Fruit fly (Drosophila melanogaster) whole organism, larva: ENCODE results near the gene Nhe3.
A peak's percentile ranks its signal among the peaks of the same experiment; 100 is the strongest.

ENCODE experiments used
- noc ChIP-seq: fragments of 200-800 bp; sonication (Bioruptor generic); optimal IDR thresholded peaks from 3 replicates; lab custom pipeline; 2019; ENCODE audit warnings: missing biosample characterization, mild to moderate bottlenecking, missing genetic modification characterization, moderate library complexity

The Nhe3 gene

dm6 chr2L:6649085-6649754 lies 34.9 kb downstream of the Nhe3 start, which contains the start of the genes CG31635 and Tango1:
Gene CG31635 (minus strand): TSS chr2L:6649114.
Gene Tango1 (plus strand): TSS chr2L:6649388.
- peak; percentile 20 for TF ChIP-seq noc

- TF ChIP-seq noc = peak; percentile 95
Observed at dm6 chr2L:6648163-6648628, 36.0 kb downstream of the Nhe3 start.

- peak; percentile 92 for TF ChIP-seq noc
Observed at dm6 chr2L:6647103-6647711, 37.0 kb downstream of the Nhe3 start.

- peak; percentile 33 for TF ChIP-seq noc
Observed at dm6 chr2L:6644421-6645059, 39.6 kb downstream of the Nhe3 start.

- TF ChIP-seq noc = peak; percentile 33
Observed at dm6 chr2L:6643218-6643756, 40.9 kb downstream of the Nhe3 start.

dm6 chr2L:6632307-6632706 lies 51.9 kb downstream of the Nhe3 start, which contains the start of gene Oatp26F:
Gene Oatp26F (minus strand): TSS chr2L:6632407.
- no peak for TF ChIP-seq noc
